Worm (Caenorhabditis elegans) whole organism, young adult: Measurements from ENCODE around the gene C34F6.10.

ENCODE experiments used
- B0035.1 ChIP-seq: sonication (generic microtip); optimal IDR thresholded peaks from 2 replicates; lab custom pipeline; 2016; ENCODE audit warnings: missing genetic modification characterization, mild to moderate bottlenecking, missing compliant biosample characterization, missing genotype, missing genetic modification reagents
- C06A6.2 ChIP-seq: fragments of 200-800 bp; sonication (Bioruptor generic); conservative IDR thresholded peaks from 2 replicates; pipeline ENCODE4 v1.3.6; 2022; ENCODE audit warnings: missing genetic modification characterization, missing compliant biosample characterization
- D2030.7 ChIP-seq: fragments of 200-800 bp; sonication (Bioruptor generic); IDR thresholded peaks from 2 replicates; pipeline ENCODE4 v1.3.6; 2022; ENCODE audit warnings: missing genetic modification reagents, missing genetic modification characterization, missing compliant biosample characterization
- F22D6.2 ChIP-seq: sonication (generic microtip); optimal IDR thresholded peaks from 2 replicates; lab custom pipeline; 2016; ENCODE audit warnings: mild to moderate bottlenecking, missing genetic modification characterization, missing compliant biosample characterization
- F23B12.7 ChIP-seq: sonication (generic microtip); optimal IDR thresholded peaks from 2 replicates; lab custom pipeline; 2017; ENCODE audit warnings: missing genetic modification characterization, mild to moderate bottlenecking, missing compliant biosample characterization, antibody characterized with exemption, moderate library complexity; ENCODE audit not compliant: insufficient read depth
- F33H1.4 ChIP-seq: fragments of 200-800 bp; sonication (Bioruptor generic); IDR thresholded peaks from 2 replicates; pipeline ENCODE4 v1.3.6; 2022; ENCODE audit warnings: missing genetic modification reagents, missing genetic modification characterization, missing compliant biosample characterization
- F37B4.10 ChIP-seq: fragments of 200-800 bp; sonication (Bioruptor generic); IDR thresholded peaks from 2 replicates; pipeline ENCODE4 v1.3.6; 2022; ENCODE audit warnings: missing genetic modification characterization, missing compliant biosample characterization
- K11D2.4 ChIP-seq: fragments of 200-800 bp; sonication (Bioruptor generic); IDR thresholded peaks from 2 replicates; pipeline ENCODE4 v1.3.6; 2022; ENCODE audit warnings: missing genetic modification reagents, missing genetic modification characterization, missing compliant biosample characterization
- K12H6.12 ChIP-seq: fragments of 200-800 bp; sonication (Bioruptor generic); optimal IDR thresholded peaks from 2 replicates; lab custom pipeline; 2018; ENCODE audit warnings: mild to moderate bottlenecking, missing genetic modification characterization, missing compliant biosample characterization
- Y53G8AR.9 ChIP-seq: fragments of 200-800 bp; sonication (Bioruptor generic); conservative IDR thresholded peaks from 2 replicates; pipeline ENCODE4 v1.3.6; 2022; ENCODE audit warnings: missing genetic modification reagents, missing genetic modification characterization, missing compliant biosample characterization
- Y79H2A.3 ChIP-seq: fragments of 200-800 bp; sonication (Bioruptor generic); conservative IDR thresholded peaks from 2 replicates; pipeline ENCODE4 v1.3.6; 2022; ENCODE audit warnings: missing genetic modification reagents, missing genetic modification characterization, missing compliant biosample characterization
- Y95B8A.8 ChIP-seq: fragments of 200-800 bp; sonication (Bioruptor generic); IDR thresholded peaks from 2 replicates; pipeline ENCODE4 v1.3.6; 2022; ENCODE audit warnings: missing genetic modification reagents, missing genetic modification characterization, missing compliant biosample characterization
- ama-1 ChIP-seq, 3 experiments: fragments of 150-350 bp in 1 of 3; sonication (generic microtip) in 2 of 3; optimal IDR thresholded peaks; 2 replicates each; lab custom pipeline; 2014 to 2018; ENCODE audit warnings: missing biosample characterization in 2 of 3, missing genetic modification characterization in 2 of 3, missing genetic modification reagents in 2 of 3
- aptf-2 ChIP-seq: fragments of 200-800 bp; sonication (Bioruptor generic); conservative IDR thresholded peaks from 2 replicates; pipeline ENCODE4 v1.3.6; 2022; ENCODE audit warnings: missing genetic modification reagents, missing genetic modification characterization, missing compliant biosample characterization
- athp-1 ChIP-seq: sonication (generic microtip); optimal IDR thresholded peaks from 2 replicates; lab custom pipeline; 2017; ENCODE audit warnings: mild to moderate bottlenecking, missing genetic modification characterization, missing compliant biosample characterization
- ccch-3 ChIP-seq: fragments of 200-800 bp; sonication (Bioruptor generic); optimal IDR thresholded peaks from 2 replicates; lab custom pipeline; 2018; ENCODE audit warnings: mild to moderate bottlenecking, missing genetic modification characterization, missing compliant biosample characterization
- cebp-1 ChIP-seq, 2 experiments: fragments of 200-800 bp in 1 of 2; sonication (Bioruptor generic) in 1 of 2; sonication (generic microtip) in 1 of 2; IDR thresholded peaks in 1 of 2; optimal IDR thresholded peaks in 1 of 2; 2 replicates each; pipeline versions ENCODE4 v1.3.6 to Lab custom; 2017 to 2022; ENCODE audit warnings: missing compliant biosample characterization in 2 of 2, missing genetic modification characterization in 2 of 2, mild to moderate bottlenecking in 1 of 2, missing genetic modification reagents in 1 of 2, moderate library complexity in 1 of 2
- cebp-2 ChIP-seq: fragments of 200-800 bp; sonication (Bioruptor generic); IDR thresholded peaks from 2 replicates; pipeline ENCODE4 v1.3.6; 2022; ENCODE audit warnings: missing genetic modification characterization, missing compliant biosample characterization
- chd-7 ChIP-seq: sonication (generic microtip); optimal IDR thresholded peaks from 2 replicates; lab custom pipeline; 2016; ENCODE audit warnings: mild to moderate bottlenecking, missing genetic modification characterization, moderate library complexity, missing compliant biosample characterization
- efl-1 ChIP-seq: fragments of 150-350 bp; optimal IDR thresholded peaks from 2 replicates; lab custom pipeline; 2014; ENCODE audit warnings: missing biosample characterization, missing genetic modification reagents, missing genetic modification characterization
- egl-44 ChIP-seq: fragments of 200-800 bp; sonication (Bioruptor generic); IDR thresholded peaks from 2 replicates; pipeline ENCODE4 v1.3.6; 2022; ENCODE audit warnings: missing genetic modification reagents, missing genetic modification characterization, missing compliant biosample characterization
- egrh-3 ChIP-seq: fragments of 200-800 bp; sonication (Bioruptor generic); IDR thresholded peaks from 2 replicates; pipeline ENCODE4 v1.3.6; 2022; ENCODE audit warnings: missing genetic modification reagents, missing genetic modification characterization, missing compliant biosample characterization
- ekl-4 ChIP-seq: fragments of 200-800 bp; sonication (Bioruptor generic); IDR thresholded peaks from 2 replicates; pipeline ENCODE4 v1.3.6; 2022; ENCODE audit warnings: missing genetic modification reagents, missing genetic modification characterization, missing compliant biosample characterization
- hlh-12 ChIP-seq: sonication (generic microtip); optimal IDR thresholded peaks from 2 replicates; lab custom pipeline; 2016; ENCODE audit warnings: missing genetic modification characterization, missing compliant biosample characterization
- lin-40 ChIP-seq: sonication (generic microtip); optimal IDR thresholded peaks from 2 replicates; lab custom pipeline; 2016; ENCODE audit warnings: missing genetic modification characterization, mild to moderate bottlenecking, missing compliant biosample characterization, missing genotype, missing genetic modification reagents
- lin-54 ChIP-seq: fragments of 200-800 bp; sonication (Bioruptor generic); optimal IDR thresholded peaks from 2 replicates; lab custom pipeline; 2018; ENCODE audit warnings: mild to moderate bottlenecking, missing genetic modification characterization, missing compliant biosample characterization
- lsl-1 ChIP-seq: fragments of 200-800 bp; sonication (Bioruptor generic); optimal IDR thresholded peaks from 2 replicates; lab custom pipeline; 2018; ENCODE audit warnings: mild to moderate bottlenecking, missing genetic modification characterization, moderate library complexity, missing compliant biosample characterization
- madf-10 ChIP-seq: sonication (generic microtip); optimal IDR thresholded peaks from 2 replicates; lab custom pipeline; 2016; ENCODE audit warnings: mild to moderate bottlenecking, missing genetic modification characterization, missing compliant biosample characterization
- madf-3 ChIP-seq: fragments of 200-800 bp; sonication (Bioruptor generic); IDR thresholded peaks from 2 replicates; pipeline ENCODE4 v1.3.6; 2022; ENCODE audit warnings: missing genetic modification reagents, missing genetic modification characterization, missing compliant biosample characterization
- mel-28 ChIP-seq: sonication (generic microtip); optimal IDR thresholded peaks from 2 replicates; lab custom pipeline; 2016; ENCODE audit warnings: borderline replicate concordance, mild to moderate bottlenecking, missing genetic modification characterization, missing compliant biosample characterization
- mes-4 ChIP-seq: sonication (generic microtip); optimal IDR thresholded peaks from 2 replicates; lab custom pipeline; 2016; ENCODE audit warnings: missing genotype, missing genetic modification characterization, missing compliant biosample characterization
- nfyb-1 ChIP-seq: fragments of 200-800 bp; sonication (Bioruptor generic); IDR thresholded peaks from 2 replicates; pipeline ENCODE4 v1.3.6; 2022; ENCODE audit warnings: missing genetic modification reagents, missing genetic modification characterization, missing compliant biosample characterization
- nhr-179 ChIP-seq: sonication (generic microtip); optimal IDR thresholded peaks from 2 replicates; lab custom pipeline; 2016; ENCODE audit warnings: mild to moderate bottlenecking, missing genetic modification characterization, missing compliant biosample characterization
- nhr-80 ChIP-seq: sonication (generic microtip); optimal IDR thresholded peaks from 2 replicates; lab custom pipeline; 2016; ENCODE audit warnings: missing genetic modification characterization, missing compliant biosample characterization
- nhr-90 ChIP-seq: sonication (generic microtip); optimal IDR thresholded peaks from 2 replicates; lab custom pipeline; 2016; ENCODE audit warnings: missing genotype, mild to moderate bottlenecking, missing genetic modification characterization, missing compliant biosample characterization
- rec-8 ChIP-seq, 2 experiments: sonication (generic microtip); optimal IDR thresholded peaks; 2 replicates each; lab custom pipeline; 2016; ENCODE audit warnings: mild to moderate bottlenecking in 2 of 2, missing genetic modification characterization in 2 of 2, missing genetic modification reagents in 2 of 2, missing genotype in 2 of 2, missing biosample characterization in 1 of 2, missing compliant biosample characterization in 1 of 2, moderate library complexity in 1 of 2
- sea-2 ChIP-seq: fragments of 200-800 bp; sonication (Bioruptor generic); IDR thresholded peaks from 2 replicates; pipeline ENCODE4 v1.3.6; 2022; ENCODE audit warnings: missing genetic modification characterization, missing compliant biosample characterization
- somi-1 ChIP-seq: fragments of 200-800 bp; sonication (Bioruptor generic); optimal IDR thresholded peaks from 2 replicates; lab custom pipeline; 2018; ENCODE audit warnings: mild to moderate bottlenecking, missing genetic modification characterization, missing compliant biosample characterization
- tbx-9 ChIP-seq: sonication (generic microtip); optimal IDR thresholded peaks from 2 replicates; lab custom pipeline; 2016; ENCODE audit warnings: borderline replicate concordance, missing genetic modification characterization, inconsistent platforms, missing compliant biosample characterization
- tlf-1 ChIP-seq: fragments of 200-800 bp; sonication (Bioruptor generic); optimal IDR thresholded peaks from 2 replicates; lab custom pipeline; 2018; ENCODE audit warnings: mild to moderate bottlenecking, missing genetic modification characterization, missing compliant biosample characterization
- ztf-22 ChIP-seq: fragments of 200-800 bp; sonication (Bioruptor generic); optimal IDR thresholded peaks from 2 replicates; lab custom pipeline; 2018; ENCODE audit warnings: mild to moderate bottlenecking, missing genetic modification characterization, moderate library complexity, missing compliant biosample characterization

The C34F6.10 gene

ce11 chrX:11286246-11286645 lies 45.8 kb upstream of the C34F6.10 start, which contains the start of gene F38B2.3 (continued):
- no peak for TF ChIP-seq F33H1.4
- TF ChIP-seq lsl-1 (GFP tag; lab: Kevin White, UChicago), result no peak
- TF ChIP-seq chd-7 (tag; lab: Kevin White, UChicago), result no peak
- no peak for TF ChIP-seq lin-40 (tag; lab: Kevin White, UChicago)
- no peak for TF ChIP-seq mel-28 (tag; lab: Kevin White, UChicago)

ce11 chrX:11281148-11281547 lies 40.7 kb upstream of the C34F6.10 start, which contains the start of gene F38B2.6:
Gene F38B2.6, minus strand, starts transcription at chrX:11281248.
- no peak for TF ChIP-seq ekl-4
- no peak for TF ChIP-seq nhr-80
- no peak for TF ChIP-seq B0035.1 (tag; lab: Kevin White, UChicago)
- TF ChIP-seq Y53G8AR.9 (GFP tag; lab: Robert Waterston, UW), result no peak
- TF ChIP-seq madf-10 (tag; lab: Kevin White, UChicago), result no peak
- no peak for TF ChIP-seq mes-4 (tag; lab: Kevin White, UChicago)
- TF ChIP-seq Y95B8A.8 (GFP tag; lab: Robert Waterston, UW), result no peak
- TF ChIP-seq F37B4.10 (GFP tag; lab: Robert Waterston, UW), result no peak
- TF ChIP-seq tlf-1 (GFP tag; lab: Kevin White, UChicago), result no peak
- no peak for TF ChIP-seq egl-44 (GFP tag; lab: Robert Waterston, UW)
- TF ChIP-seq Y79H2A.3 (GFP tag; lab: Robert Waterston, UW), result no peak
- TF ChIP-seq nfyb-1 (GFP tag; lab: Robert Waterston, UW), result no peak
- TF ChIP-seq aptf-2 (GFP tag; lab: Robert Waterston, UW), result no peak
- TF ChIP-seq C06A6.2 (GFP tag; lab: Robert Waterston, UW), result no peak
- no peak for TF ChIP-seq nhr-179 (tag; lab: Kevin White, UChicago)

- TF ChIP-seq athp-1, result no peak
- no peak for TF ChIP-seq egrh-3 (GFP tag; lab: Robert Waterston, UW)
- TF ChIP-seq chd-7 (tag; lab: Kevin White, UChicago), result no peak
- TF ChIP-seq F33H1.4, result no peak
- TF ChIP-seq cebp-1 (GFP tag; IDR thresholded peaks at IDR 0.05; lab: Robert Waterston, UW), result no peak
- no peak for TF ChIP-seq cebp-1 (tag; optimal IDR thresholded peaks at IDR 0.05; lab: Kevin White, UChicago)
- no peak for TF ChIP-seq nhr-90 (tag; lab: Kevin White, UChicago)
- TF ChIP-seq Y95B8A.8 (GFP tag; lab: Robert Waterston, UW), result no peak
- TF ChIP-seq tbx-9, result no peak
- no peak for TF ChIP-seq lin-54
- no peak for TF ChIP-seq K11D2.4 (GFP tag; lab: Robert Waterston, UW)
- TF ChIP-seq K12H6.12 (tag; lab: Kevin White, UChicago), result no peak
- TF ChIP-seq sea-2 (GFP tag; lab: Robert Waterston, UW), result no peak
- TF ChIP-seq Y79H2A.3 (GFP tag; lab: Robert Waterston, UW), result no peak
- no peak for TF ChIP-seq rec-8 (tag; optimal IDR thresholded peaks at IDR 0.05; lab: Kevin White, UChicago)
- TF ChIP-seq ama-1 (optimal IDR thresholded peaks at IDR 0.05; lab: Kevin White, UChicago), result no peak
- TF ChIP-seq ama-1 (GFP tag; optimal IDR thresholded peaks at IDR 0.05; lab: Kevin White, UChicago), result no peak
- no peak for TF ChIP-seq ekl-4
- TF ChIP-seq cebp-2, result no peak
Observed at ce11 chrX:11279276-11279675, 38.8 kb upstream of the C34F6.10 start, which contains the start of gene F38B2.2. Gene F38B2.2, minus strand, starts transcription at chrX:11279376.

ce11 chrX:11270882-11271281 lies 30.4 kb upstream of the C34F6.10 start, which contains the start of gene ifa-1:
Gene ifa-1, plus strand, starts transcription at chrX:11271182.
- TF ChIP-seq ccch-3 (GFP tag; lab: Kevin White, UChicago) (no peak), madf-3 (GFP tag; lab: Robert Waterston, UW) (no peak), F22D6.2 (tag; lab: Kevin White, UChicago) (no peak), F23B12.7 (tag; lab: Kevin White, UChicago) (no peak), madf-10 (tag; lab: Kevin White, UChicago) (no peak), aptf-2 (GFP tag; lab: Robert Waterston, UW) (no peak), D2030.7 (no peak), somi-1 (GFP tag; lab: Kevin White, UChicago) (no peak), efl-1 (GFP tag; lab: Kevin White, UChicago) (no peak), ztf-22 (GFP tag; lab: Kevin White, UChicago) (no peak), hlh-12 (tag; lab: Kevin White, UChicago) (no peak)
